Worm (Caenorhabditis elegans): Measurements from ENCODE around the gene Y39A1A.24.

DNA sequence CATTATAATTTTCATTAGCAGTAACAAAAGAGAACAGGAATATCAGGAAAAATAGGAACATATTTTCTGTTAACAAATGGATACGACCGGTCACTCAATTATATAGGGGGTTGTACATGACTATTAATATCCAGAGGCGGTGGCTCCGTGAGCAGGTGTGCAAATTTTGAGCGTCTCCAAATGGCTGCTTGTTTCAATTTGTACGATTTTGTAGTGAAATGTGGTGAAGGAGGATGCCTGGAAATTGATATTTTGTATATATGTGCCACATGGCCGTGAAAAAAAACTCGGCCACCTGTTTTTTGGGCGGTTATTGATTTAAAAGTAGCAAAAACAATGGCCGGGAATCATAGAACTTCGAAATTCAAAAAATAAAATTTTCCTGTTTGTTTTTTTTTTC, 19.7 kb upstream of the Y39A1A.24 start, which contains the start of gene Y45F3A.8:
- TF ChIP-seq aly-2 (tag; optimal IDR thresholded peaks at IDR 0.05) (no peak), unc-130 (tag; optimal IDR thresholded peaks at IDR 0.05) (no peak), egl-13 (tag; optimal IDR thresholded peaks at IDR 0.05) (no peak), nhr-84 (tag; optimal IDR thresholded peaks at IDR 0.05) (no peak), nhr-12 (tag; optimal IDR thresholded peaks at IDR 0.05) (no peak), skn-1 (tag; optimal IDR thresholded peaks at IDR 0.05) (no peak), efl-1 (optimal IDR thresholded peaks at IDR 0.05) (no peak), efl-1 (GFP tag; optimal IDR thresholded peaks at IDR 0.05 in 1 of 2) (no peak), lin-39 (tag; optimal IDR thresholded peaks at IDR 0.05) (no peak)
